Fruit fly (Drosophila melanogaster) whole organism, prepupa: ENCODE measurements around the gene ntc.

Experiments used
- CG11902 ChIP-seq: fragments of 200-800 bp; sonication (Bioruptor generic); optimal IDR thresholded peaks from 3 replicates; lab custom pipeline; 2016; ENCODE audit warnings: missing biosample characterization, missing genetic modification characterization
- CG34406 ChIP-seq: fragments of 200-800 bp; sonication (Bioruptor generic); optimal IDR thresholded peaks from 3 replicates; lab custom pipeline; 2016; ENCODE audit warnings: missing biosample characterization, missing genetic modification characterization
- CG6808 ChIP-seq: fragments of 200-800 bp; sonication (Bioruptor generic); optimal IDR thresholded peaks from 3 replicates; lab custom pipeline; 2017; ENCODE audit warnings: missing biosample characterization, missing genetic modification characterization, mild to moderate bottlenecking, moderate library complexity, missing genetic modification reagents
- Hr39 ChIP-seq: fragments of 200-800 bp; sonication (Bioruptor generic); optimal IDR thresholded peaks from 2 replicates; lab custom pipeline; 2016; ENCODE audit warnings: missing biosample characterization, missing genetic modification characterization
- Lpt ChIP-seq: fragments of 200-800 bp; sonication (Bioruptor generic); optimal IDR thresholded peaks from 3 replicates; lab custom pipeline; 2016; ENCODE audit warnings: missing biosample characterization, missing genetic modification characterization
- Smox ChIP-seq: fragments of 200-800 bp; sonication (Bioruptor generic); optimal IDR thresholded peaks from 3 replicates; lab custom pipeline; 2016; ENCODE audit warnings: missing biosample characterization, missing genetic modification characterization
- Sox102F ChIP-seq: fragments of 200-800 bp; sonication (Bioruptor generic); optimal IDR thresholded peaks from 2 replicates; lab custom pipeline; 2016; ENCODE audit warnings: missing biosample characterization, mild to moderate bottlenecking, missing genetic modification characterization
- cyc ChIP-seq: fragments of 200-800 bp; sonication (Bioruptor generic); optimal IDR thresholded peaks from 3 replicates; lab custom pipeline; 2016; ENCODE audit warnings: missing biosample characterization, missing genetic modification characterization
- fkh ChIP-seq: fragments of 200-800 bp; sonication (Bioruptor generic); optimal IDR thresholded peaks from 3 replicates; lab custom pipeline; 2017; ENCODE audit warnings: missing biosample characterization, mild to moderate bottlenecking, missing genetic modification characterization, moderate library complexity
- topi ChIP-seq: fragments of 200-800 bp; sonication (Bioruptor generic); optimal IDR thresholded peaks from 3 replicates; lab custom pipeline; 2016; ENCODE audit warnings: missing biosample characterization, missing genetic modification characterization

dm6 chr3L:3788790-3789421 is 17.4 kb downstream of the ntc start:
- TF ChIP-seq CG34406 (GFP tag; lab: Kevin White, UChicago) (no peak), fkh (GFP tag; lab: Kevin White, UChicago) (peak; percentile 36), CG11902 (no peak), Hr39 (no peak), Sox102F (no peak), Smox (GFP tag; lab: Kevin White, UChicago) (no peak), CG6808 (GFP tag; lab: Kevin White, UChicago) (no peak), cyc (GFP tag; lab: Kevin White, UChicago) (no peak), topi (GFP tag; lab: Kevin White, UChicago) (no peak), Lpt (no peak)
